Fruit fly (Drosophila melanogaster): ENCODE measurements around the gene CG4496.

Gene CG4496

DNA sequence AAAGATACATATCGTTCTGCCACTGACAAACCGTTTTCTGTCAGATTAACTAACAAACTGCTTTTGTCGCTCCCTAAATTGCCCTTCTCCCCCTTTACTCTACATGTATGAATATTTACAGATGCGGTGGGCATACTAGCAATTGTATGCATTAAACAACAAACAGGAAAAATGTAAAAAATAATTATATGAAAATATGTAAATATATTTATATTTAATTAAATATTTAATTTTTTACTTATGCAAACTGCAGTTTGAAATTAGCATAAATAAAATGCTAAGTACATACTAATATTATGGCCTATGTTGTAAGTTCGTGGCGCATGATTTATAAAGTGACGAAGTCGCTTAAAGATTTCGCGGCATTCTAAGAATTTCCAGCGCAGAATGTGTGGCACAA lies 39.0 kb downstream of the CG4496 start (continued):
- TF ChIP-seq exex (tag; optimal IDR thresholded peaks at IDR 0.05) (no peak), ssp (GFP tag; IDR thresholded peaks at IDR 0.05) (0 out of 2 replicates have a peak, but pooled peaks have one; percentile 23), vnd (GFP tag; IDR thresholded peaks at IDR 0.05; ENCODE audit: partially characterized antibody) (no peak), prd (optimal IDR thresholded peaks at IDR 0.05) (no peak), prd (GFP tag; IDR thresholded peaks at IDR 0.05) (peak; percentile 50), sob (GFP tag; IDR thresholded peaks at IDR 0.05) (peak; percentile 59), Hr3 (GFP tag; optimal IDR thresholded peaks at IDR 0.05) (peak; percentile 27), CG1602 (GFP tag; optimal IDR thresholded peaks at IDR 0.05) (peak; percentile 17), MESR4 (GFP tag; optimal IDR thresholded peaks at IDR 0.05) (no peak), Dad (GFP tag; optimal IDR thresholded peaks at IDR 0.05) (no peak), pho (GFP tag; optimal IDR thresholded peaks at IDR 0.05) (no peak), Sry-δ (GFP tag; optimal IDR thresholded peaks at IDR 0.05) (no peak), Bteb2 (GFP tag; optimal IDR thresholded peaks at IDR 0.05) (no peak), sisA (GFP tag; IDR thresholded peaks at IDR 0.05) (peak; percentile 34), unc-4 (GFP tag; IDR thresholded peaks at IDR 0.05; ENCODE audit: partially characterized antibody) (no peak), insv (GFP tag; optimal IDR thresholded peaks at IDR 0.05) (no peak), Poxn (GFP tag; IDR thresholded peaks at IDR 0.05) (no peak), btn (GFP tag; optimal IDR thresholded peaks at IDR 0.05) (no peak), Med (GFP tag) (peak; percentile 20), CG12299 (tag; optimal IDR thresholded peaks at IDR 0.05) (no peak), tna (GFP tag; IDR thresholded peaks at IDR 0.05; ENCODE audit: partially characterized antibody) (no peak), Aef1 (GFP tag; IDR thresholded peaks at IDR 0.05) (0 out of 3 replicates have a peak, but pooled peaks have one; percentile 44), jing (GFP tag; optimal IDR thresholded peaks at IDR 0.05) (no peak), H2.0 (GFP tag; IDR thresholded peaks at IDR 0.05) (no peak), pita (GFP tag; optimal IDR thresholded peaks at IDR 0.05) (no peak), grn (GFP tag; optimal IDR thresholded peaks at IDR 0.05) (peak; percentile 14), grau (tag; optimal IDR thresholded peaks at IDR 0.05) (peak; percentile 68), CG6765 (GFP tag; optimal IDR thresholded peaks at IDR 0.05) (no peak), gem (tag; optimal IDR thresholded peaks at IDR 0.05) (peak; percentile 82), Fer3 (tag; optimal IDR thresholded peaks at IDR 0.05) (peak; percentile 10), chn (GFP tag; optimal IDR thresholded peaks at IDR 0.05) (no peak), ara (GFP tag; IDR thresholded peaks at IDR 0.05) (peak; percentile 49; the same call in 1 of the 2 replicates), CG11696 (GFP tag; IDR thresholded peaks at IDR 0.05) (peak; percentile 83), CG10565 (GFP tag; optimal IDR thresholded peaks at IDR 0.05) (no peak), CG30403 (GFP tag; optimal IDR thresholded peaks at IDR 0.05) (peak; percentile 15), CG6654 (GFP tag; optimal IDR thresholded peaks at IDR 0.05) (no peak), CG13775 (GFP tag; optimal IDR thresholded peaks at IDR 0.05) (no peak), Myb (GFP tag; optimal IDR thresholded peaks at IDR 0.05) (no peak), CG34224 (GFP tag; IDR thresholded peaks at IDR 0.05; ENCODE audit: partially characterized antibody) (no peak), Rfx (GFP tag; IDR thresholded peaks at IDR 0.05) (peak; percentile 29; the same call in 1 of the 2 replicates), Jarid2 (GFP tag; optimal IDR thresholded peaks at IDR 0.05) (no peak), D19B (GFP tag; optimal IDR thresholded peaks at IDR 0.05) (no peak), CG3065 (GFP tag; optimal IDR thresholded peaks at IDR 0.05) (no peak), gsb-n (tag; optimal IDR thresholded peaks at IDR 0.05) (peak; percentile 77), CG4404 (GFP tag; IDR thresholded peaks at IDR 0.05) (no peak), ci (GFP tag; IDR thresholded peaks at IDR 0.05) (peak; percentile 72), ken (GFP tag; IDR thresholded peaks at IDR 0.05) (no peak), CG12236 (GFP tag; optimal IDR thresholded peaks at IDR 0.05) (no peak), CG17359 (tag; optimal IDR thresholded peaks at IDR 0.05) (peak; percentile 28), eyg (GFP tag; optimal IDR thresholded peaks at IDR 0.05) (no peak), peb (GFP tag; IDR thresholded peaks at IDR 0.05) (no peak), CG17912 (GFP tag; optimal IDR thresholded peaks at IDR 0.05) (no peak)

Measured in whole organism, embryonic.